Fruit fly (Drosophila melanogaster) whole organism, embryonic: ENCODE results near the gene sol.

Experiments used
- Abd-B ChIP-seq: fragments of 200-800 bp; sonication (Bioruptor generic); optimal IDR thresholded peaks from 2 replicates; lab custom pipeline; 2018; ENCODE audit warnings: missing biosample characterization, mild to moderate bottlenecking, missing genetic modification characterization, moderate library complexity
- Atf-2 ChIP-seq: fragments of 200-800 bp; sonication (Bioruptor generic); optimal IDR thresholded peaks from 2 replicates; lab custom pipeline; 2016; ENCODE audit warnings: missing biosample characterization, missing genetic modification characterization
- Atf3 ChIP-seq: fragments of 200-800 bp; sonication (Bioruptor generic); optimal IDR thresholded peaks from 3 replicates; lab custom pipeline; 2016; ENCODE audit warnings: missing biosample characterization, missing genetic modification characterization
- CG10565 ChIP-seq: fragments of 200-800 bp; sonication (Bioruptor generic); optimal IDR thresholded peaks from 3 replicates; lab custom pipeline; 2016; ENCODE audit warnings: missing biosample characterization, mild to moderate bottlenecking, missing genetic modification characterization
- CG11560 ChIP-seq: fragments of 200-800 bp; sonication (Bioruptor generic); IDR thresholded peaks from 3 replicates; pipeline ENCODE4 v1.3.6; 2022; ENCODE audit warnings: missing biosample characterization, missing genetic modification characterization
- CG12299 ChIP-seq: fragments of 200-800 bp; sonication (Bioruptor generic); optimal IDR thresholded peaks from 2 replicates; lab custom pipeline; 2018; ENCODE audit warnings: missing biosample characterization, mild to moderate bottlenecking, missing genetic modification characterization
- CG12391 ChIP-seq: fragments of 200-800 bp; sonication (Bioruptor generic); optimal IDR thresholded peaks from 3 replicates; lab custom pipeline; 2018; ENCODE audit warnings: missing biosample characterization, mild to moderate bottlenecking, missing genetic modification characterization, moderate library complexity
- CG12769 ChIP-seq: fragments of 200-800 bp; sonication (Bioruptor generic); optimal IDR thresholded peaks from 2 replicates; lab custom pipeline; 2019; ENCODE audit warnings: missing biosample characterization, mild to moderate bottlenecking, missing genetic modification characterization, moderate library complexity
- CG14860 ChIP-seq: fragments of 200-800 bp; sonication (Bioruptor generic); IDR thresholded peaks from 3 replicates; pipeline ENCODE4 v1.3.6; 2022; ENCODE audit warnings: missing biosample characterization, missing genetic modification characterization; ENCODE audit not compliant: partially characterized antibody
- CG14965 ChIP-seq: fragments of 200-800 bp; sonication (Bioruptor generic); optimal IDR thresholded peaks from 2 replicates; lab custom pipeline; 2016; ENCODE audit warnings: missing biosample characterization, missing genetic modification characterization, borderline replicate concordance
- CG15011 ChIP-seq: fragments of 200-800 bp; sonication (Bioruptor generic); optimal IDR thresholded peaks from 3 replicates; lab custom pipeline; 2018; ENCODE audit warnings: missing biosample characterization, mild to moderate bottlenecking, missing genetic modification characterization
- CG15601 ChIP-seq: fragments of 200-800 bp; sonication (Bioruptor generic); optimal IDR thresholded peaks from 3 replicates; lab custom pipeline; 2019; ENCODE audit warnings: missing biosample characterization, mild to moderate bottlenecking, missing genetic modification characterization, moderate library complexity
- CG17385 ChIP-seq: fragments of 200-800 bp; sonication (Bioruptor generic); optimal IDR thresholded peaks from 3 replicates; lab custom pipeline; 2018; ENCODE audit warnings: missing biosample characterization, mild to moderate bottlenecking, missing genetic modification characterization
- CG17802 ChIP-seq: fragments of 200-800 bp; sonication (Bioruptor generic); optimal IDR thresholded peaks from 2 replicates; lab custom pipeline; 2018; ENCODE audit warnings: missing biosample characterization, mild to moderate bottlenecking, missing genetic modification characterization, moderate library complexity
- CG18619 ChIP-seq: fragments of 200-800 bp; sonication (Bioruptor generic); optimal IDR thresholded peaks from 3 replicates; lab custom pipeline; 2017; ENCODE audit warnings: missing biosample characterization, mild to moderate bottlenecking, missing genetic modification characterization
- CG2202 ChIP-seq: fragments of 200-800 bp; sonication (Bioruptor generic); optimal IDR thresholded peaks from 2 replicates; lab custom pipeline; 2018; ENCODE audit warnings: missing biosample characterization, mild to moderate bottlenecking, missing genetic modification characterization
- CG32532 ChIP-seq: fragments of 200-800 bp; sonication (Bioruptor generic); IDR thresholded peaks from 2 replicates; pipeline ENCODE4 v1.3.6; 2022; ENCODE audit warnings: missing biosample characterization, missing genetic modification characterization
- CG3995 ChIP-seq: fragments of 200-800 bp; sonication (Bioruptor generic); optimal IDR thresholded peaks from 3 replicates; lab custom pipeline; 2016; ENCODE audit warnings: missing biosample characterization, missing genetic modification characterization
- CG4424 ChIP-seq: fragments of 200-800 bp; sonication (Bioruptor generic); optimal IDR thresholded peaks from 3 replicates; lab custom pipeline; 2016; ENCODE audit warnings: missing biosample characterization, missing genetic modification characterization
- CG7839 ChIP-seq: fragments of 200-800 bp; sonication (Bioruptor generic); optimal IDR thresholded peaks from 3 replicates; lab custom pipeline; 2018; ENCODE audit warnings: missing biosample characterization, mild to moderate bottlenecking, missing genetic modification characterization, moderate library complexity
- CG8359 ChIP-seq: fragments of 200-800 bp; sonication (Bioruptor generic); optimal IDR thresholded peaks from 2 replicates; lab custom pipeline; 2017; ENCODE audit warnings: missing biosample characterization, mild to moderate bottlenecking, missing genetic modification characterization, borderline replicate concordance
- CTCF ChIP-seq: fragments of 200-800 bp; sonication (Bioruptor generic); optimal IDR thresholded peaks from 2 replicates; lab custom pipeline; 2017; ENCODE audit warnings: missing biosample characterization, mild to moderate bottlenecking, missing genetic modification characterization, moderate library complexity
- D19B ChIP-seq: fragments of 200-800 bp; sonication (Bioruptor generic); optimal IDR thresholded peaks from 2 replicates; lab custom pipeline; 2017; ENCODE audit warnings: missing biosample characterization, mild to moderate bottlenecking, missing genetic modification characterization
- Dfd ChIP-seq, 2 experiments: fragments of >200 bp; optimal IDR thresholded peaks; 2 replicates each; lab custom pipeline; 2017; ENCODE audit warnings: missing biosample characterization in 2 of 2, missing genetic modification characterization in 2 of 2
- Drgx ChIP-seq: fragments of 200-800 bp; sonication (Bioruptor generic); IDR thresholded peaks from 2 replicates; pipeline ENCODE4 v1.3.6; 2022; ENCODE audit warnings: missing biosample characterization, missing genetic modification characterization
- Eip74EF ChIP-seq, 2 experiments: fragments of 200-800 bp in 1 of 2; fragments of >200 bp in 1 of 2; sonication (Bioruptor generic) in 1 of 2; optimal IDR thresholded peaks; 2 replicates each; lab custom pipeline; 2017 to 2019; ENCODE audit warnings: missing biosample characterization in 2 of 2, missing genetic modification characterization in 2 of 2, mild to moderate bottlenecking in 1 of 2, moderate library complexity in 1 of 2
- GATAe ChIP-seq: fragments of 200-800 bp; sonication (Bioruptor generic); conservative IDR thresholded peaks from 2 replicates; pipeline ENCODE4 v1.3.6; 2022; ENCODE audit warnings: missing biosample characterization, missing genetic modification characterization
- H15 ChIP-seq: fragments of 200-800 bp; sonication (Bioruptor generic); IDR thresholded peaks from 3 replicates; pipeline ENCODE4 v1.3.6; 2022; ENCODE audit warnings: missing biosample characterization, missing genetic modification characterization
- Myb ChIP-seq: fragments of 200-800 bp; sonication (Bioruptor generic); optimal IDR thresholded peaks from 2 replicates; lab custom pipeline; 2016; ENCODE audit warnings: missing biosample characterization, missing genetic modification characterization
- NFAT ChIP-seq: fragments of 200-800 bp; sonication (Bioruptor generic); IDR thresholded peaks from 2 replicates; pipeline ENCODE4 v1.3.6; 2022; ENCODE audit warnings: missing biosample characterization, missing genetic modification characterization
- corto ChIP-seq: fragments of 200-800 bp; sonication (Bioruptor generic); optimal IDR thresholded peaks from 2 replicates; lab custom pipeline; 2016; ENCODE audit warnings: missing biosample characterization, mild to moderate bottlenecking, missing genetic modification characterization, moderate library complexity
- da ChIP-seq: fragments of 200-800 bp; sonication (Bioruptor generic); optimal IDR thresholded peaks from 2 replicates; lab custom pipeline; 2016; ENCODE audit warnings: missing biosample characterization, missing genetic modification characterization
- dimm ChIP-seq: fragments of 200-800 bp; sonication (Bioruptor generic); IDR thresholded peaks from 2 replicates; pipeline ENCODE4 v1.3.6; 2022; ENCODE audit warnings: missing biosample characterization, missing genetic modification characterization
- emc ChIP-seq: fragments of 200-800 bp; sonication (Bioruptor generic); optimal IDR thresholded peaks from 2 replicates; lab custom pipeline; 2016; ENCODE audit warnings: missing biosample characterization, missing genetic modification characterization
- ems ChIP-seq: fragments of 200-800 bp; sonication (Bioruptor generic); optimal IDR thresholded peaks from 3 replicates; lab custom pipeline; 2016; ENCODE audit warnings: missing biosample characterization, missing genetic modification characterization
- pho ChIP-seq: fragments of 200-800 bp; sonication (Bioruptor generic); optimal IDR thresholded peaks from 2 replicates; lab custom pipeline; 2016; ENCODE audit warnings: missing biosample characterization, missing genetic modification characterization
- pita ChIP-seq: fragments of 200-800 bp; sonication (Bioruptor generic); optimal IDR thresholded peaks from 2 replicates; lab custom pipeline; 2017; ENCODE audit warnings: missing biosample characterization, mild to moderate bottlenecking, missing genetic modification characterization
- pnt ChIP-seq: fragments of 200-800 bp; sonication (Bioruptor generic); optimal IDR thresholded peaks from 3 replicates; lab custom pipeline; 2016; ENCODE audit warnings: missing biosample characterization, missing genetic modification characterization
- pum ChIP-seq: fragments of 200-800 bp; sonication (Bioruptor generic); optimal IDR thresholded peaks from 2 replicates; lab custom pipeline; 2016; ENCODE audit warnings: missing biosample characterization, missing genetic modification characterization
- sc ChIP-seq, 3 experiments: fragments of >200 bp in 2 of 3; fragments of 200-800 bp in 1 of 3; sonication (Bioruptor generic) in 1 of 3; optimal IDR thresholded peaks; 2 replicates in 2 of 3; 3 replicates in 1 of 3; lab custom pipeline; 2017; ENCODE audit warnings: mild to moderate bottlenecking in 1 of 3, missing biosample characterization in 1 of 3, missing genetic modification characterization in 1 of 3, missing genetic modification reagents in 1 of 3
- seq ChIP-seq: fragments of 200-800 bp; sonication (Bioruptor generic); IDR thresholded peaks from 2 replicates; pipeline ENCODE4 v1.3.6; 2022; ENCODE audit warnings: missing biosample characterization, missing genetic modification characterization
- slbo ChIP-seq: fragments of 200-800 bp; sonication (Bioruptor generic); IDR thresholded peaks from 2 replicates; pipeline ENCODE4 v1.3.6; 2022; ENCODE audit warnings: missing biosample characterization, missing genetic modification characterization
- tin ChIP-seq: fragments of 200-800 bp; sonication (Bioruptor generic); optimal IDR thresholded peaks from 3 replicates; lab custom pipeline; 2016; ENCODE audit warnings: missing biosample characterization, missing genetic modification characterization
- tll ChIP-seq, 2 experiments: fragments of 200-800 bp in 1 of 2; fragments of >200 bp in 1 of 2; sonication (Bioruptor generic) in 1 of 2; optimal IDR thresholded peaks; 2 replicates each; lab custom pipeline; 2017 to 2019; ENCODE audit warnings: missing biosample characterization in 2 of 2, missing genetic modification characterization in 2 of 2, mild to moderate bottlenecking in 1 of 2, moderate library complexity in 1 of 2
- trem ChIP-seq: fragments of 200-800 bp; optimal IDR thresholded peaks from 3 replicates; lab custom pipeline; 2019; ENCODE audit warnings: missing biosample characterization, mild to moderate bottlenecking, missing genetic modification characterization, moderate library complexity
- tup ChIP-seq: fragments of 200-800 bp; sonication (Bioruptor generic); optimal IDR thresholded peaks from 2 replicates; lab custom pipeline; 2016; ENCODE audit warnings: missing biosample characterization, mild to moderate bottlenecking, missing genetic modification characterization, moderate library complexity
- twi ChIP-seq: fragments of 200-800 bp; optimal IDR thresholded peaks from 2 replicates; lab custom pipeline; 2019; ENCODE audit warnings: missing biosample characterization, mild to moderate bottlenecking, missing genetic modification characterization, moderate library complexity
- tx ChIP-seq: fragments of 200-800 bp; sonication (Bioruptor generic); optimal IDR thresholded peaks from 2 replicates; lab custom pipeline; 2016; ENCODE audit warnings: missing biosample characterization, missing genetic modification characterization
- wdn ChIP-seq: fragments of 200-800 bp; sonication (Bioruptor generic); IDR thresholded peaks from 2 replicates; pipeline ENCODE4 v1.3.6; 2022; ENCODE audit warnings: missing biosample characterization, missing genetic modification characterization

sol gene

DNA sequence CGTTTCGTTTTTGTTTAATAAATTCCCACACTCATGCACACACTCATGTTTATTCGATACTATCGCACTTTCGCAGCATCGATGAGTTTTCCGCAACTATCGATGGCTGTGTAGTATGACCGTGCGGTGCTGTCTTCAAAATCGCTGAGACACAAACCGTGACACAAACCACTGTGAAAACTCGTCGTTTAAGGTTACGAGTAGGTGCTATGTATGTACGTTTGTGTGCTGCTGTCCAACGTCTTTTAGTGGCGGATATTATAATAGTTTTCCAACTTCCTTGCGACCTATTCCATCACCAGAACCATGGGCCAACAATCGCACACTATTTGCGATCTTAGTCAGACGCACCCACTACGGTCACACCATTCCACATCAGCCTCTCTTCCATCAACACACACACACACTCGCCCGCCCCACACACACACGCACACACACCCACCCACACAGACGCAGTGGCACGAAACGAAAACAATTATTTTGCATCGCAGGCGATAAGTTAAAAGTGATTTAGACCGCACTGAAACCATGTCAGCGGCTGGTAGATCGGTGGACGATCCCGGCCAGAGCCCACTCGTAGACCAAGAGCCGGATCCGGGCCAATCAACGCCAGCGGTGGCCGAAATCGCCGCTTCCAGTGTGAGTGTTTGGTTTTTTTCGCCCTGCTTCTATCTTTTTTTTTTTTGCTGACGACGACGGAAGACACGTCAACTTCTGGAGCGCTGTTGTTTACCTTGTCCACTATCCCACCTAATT is 26.0 kb upstream of the sol start, which contains the start of the genes Dd and CG1486 (continued):
- no peak for TF ChIP-seq Drgx (GFP tag; lab: Robert Waterston, UW)
- TF ChIP-seq pita (GFP tag; lab: Kevin White, UChicago): peak; percentile 66
- no peak for TF ChIP-seq D19B (GFP tag; lab: Kevin White, UChicago)
- TF ChIP-seq Atf3 (GFP tag; lab: Kevin White, UChicago): no peak
- TF ChIP-seq CG12769: no peak
- TF ChIP-seq CG18619 (GFP tag; lab: Kevin White, UChicago): no peak
- TF ChIP-seq CG3995 (GFP tag; lab: Kevin White, UChicago): peak; percentile 76
- no peak for TF ChIP-seq CG17385 (GFP tag; lab: Kevin White, UChicago)
- peak; percentile 87 for TF ChIP-seq CG14860 (GFP tag; lab: Robert Waterston, UW)
- TF ChIP-seq Abd-B (GFP tag; lab: Kevin White, UChicago): peak; percentile 26
- TF ChIP-seq CG32532: no peak
- TF ChIP-seq twi (tag; lab: Kevin White, UChicago): peak; percentile 19
- no peak for TF ChIP-seq GATAe (GFP tag; lab: Robert Waterston, UW)
- peak; percentile 33 for TF ChIP-seq CTCF (GFP tag; lab: Kevin White, UChicago)
- no peak for TF ChIP-seq tx (GFP tag; lab: Kevin White, UChicago)
- TF ChIP-seq NFAT (GFP tag; lab: Robert Waterston, UW): no peak
- peak; percentile 44; the same call in 1 of the 3 replicates for TF ChIP-seq CG11560 (tag; lab: Robert Waterston, UW)
- no peak for TF ChIP-seq ems
- no peak for TF ChIP-seq Eip74EF (GFP tag; optimal IDR thresholded peaks at IDR 0.05; lab: Kevin White, UChicago)
- TF ChIP-seq CG7839 (tag; lab: Kevin White, UChicago): no peak
- TF ChIP-seq Atf-2 (GFP tag; lab: Kevin White, UChicago): peak; percentile 3
- no peak for TF ChIP-seq CG14965 (GFP tag; lab: Kevin White, UChicago)
- no peak for TF ChIP-seq Dfd (GFP tag; optimal IDR thresholded peaks at IDR 0.05; lab: Kevin White, UChicago)
- no peak for TF ChIP-seq CG8359 (GFP tag; lab: Kevin White, UChicago)
- TF ChIP-seq pum: no peak
- TF ChIP-seq tup (GFP tag; lab: Kevin White, UChicago): no peak
- peak; percentile 3 for TF ChIP-seq CG4424
- TF ChIP-seq CG10565 (GFP tag; lab: Kevin White, UChicago): no peak
- no peak for TF ChIP-seq emc
- TF ChIP-seq wdn (GFP tag; lab: Robert Waterston, UW): no peak
- no peak for TF ChIP-seq tll (GFP tag; optimal IDR thresholded peaks at IDR 0.05; lab: Kevin White, UChicago)
- TF ChIP-seq tin (GFP tag; lab: Kevin White, UChicago): no peak
- peak; percentile 64 for TF ChIP-seq trem (tag; lab: Kevin White, UChicago)
- TF ChIP-seq CG17802 (tag; lab: Kevin White, UChicago): no peak
- no peak for TF ChIP-seq seq (GFP tag; lab: Robert Waterston, UW)
- TF ChIP-seq sc (optimal IDR thresholded peaks at IDR 0.05; lab: Kevin White, UChicago): no peak
- no peak for TF ChIP-seq sc (GFP tag; optimal IDR thresholded peaks at IDR 0.05; lab: Kevin White, UChicago)
- TF ChIP-seq CG15601 (tag; lab: Kevin White, UChicago): no peak
- no peak for TF ChIP-seq CG12299 (tag; lab: Kevin White, UChicago)
- no peak for TF ChIP-seq da (GFP tag; lab: Kevin White, UChicago)
- no peak for TF ChIP-seq dimm
- TF ChIP-seq Myb: peak; percentile 23
- peak; percentile 24 for TF ChIP-seq CG12391 (tag; lab: Kevin White, UChicago)
- TF ChIP-seq CG15011 (GFP tag; lab: Kevin White, UChicago): no peak
- no peak for TF ChIP-seq CG2202 (tag; lab: Kevin White, UChicago)
- TF ChIP-seq pho: peak; percentile 11
- no peak for TF ChIP-seq corto
- TF ChIP-seq slbo: peak; percentile 7; the same call in 1 of the 2 replicates
- TF ChIP-seq pnt (GFP tag; lab: Kevin White, UChicago): peak; percentile 9
- TF ChIP-seq H15: no peak
